Worm (Caenorhabditis elegans): ENCODE measurements around the gene bath-15.

Gene bath-15

DNA sequence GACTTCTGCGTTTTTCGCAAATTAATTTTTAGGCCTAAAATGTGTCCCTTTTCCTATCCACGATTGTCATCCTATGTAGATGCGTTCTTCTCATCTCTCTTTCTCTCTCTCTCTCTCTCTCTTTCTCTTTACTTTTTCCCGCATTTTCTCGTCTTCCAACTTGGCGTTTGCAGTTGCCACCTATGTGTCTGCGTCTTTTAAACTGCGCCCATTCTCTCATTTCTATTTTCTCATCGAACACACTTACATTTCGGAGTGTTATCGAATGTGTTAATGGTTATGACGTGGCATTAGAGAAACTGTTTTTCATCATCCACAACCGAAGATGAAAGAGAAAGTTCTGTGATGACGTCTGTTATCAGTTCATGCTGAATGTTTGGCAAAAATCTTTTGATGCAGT is 47.3 kb downstream of the bath-15 start (continued):
- peak; percentile 12 for TF ChIP-seq tbp1 (GFP tag; optimal IDR thresholded peaks at IDR 0.05)
- no peak for TF ChIP-seq mcd-1 (GFP tag; IDR thresholded peaks at IDR 0.05)
- TF ChIP-seq ama-1 (optimal IDR thresholded peaks at IDR 0.05) = no peak
- no peak for TF ChIP-seq ama-1 (GFP tag; optimal IDR thresholded peaks at IDR 0.05)
- no peak for TF ChIP-seq lsy-27 (tag; optimal IDR thresholded peaks at IDR 0.05; ENCODE audit: borderline replicate concordance, insufficient read depth)
- no peak for TF ChIP-seq athp-1 (tag; optimal IDR thresholded peaks at IDR 0.05)
- TF ChIP-seq K11D2.4 (GFP tag; IDR thresholded peaks at IDR 0.05) = 0 out of 2 replicates have a peak, but pooled peaks have one; percentile 29
- TF ChIP-seq hsf-1 (GFP tag; IDR thresholded peaks at IDR 0.05) = peak; percentile 20; the same call in 1 of the 2 replicates
- no peak for TF ChIP-seq lag-1 (GFP tag; IDR thresholded peaks at IDR 0.05)
- peak; percentile 17 for TF ChIP-seq tlf-1 (GFP tag; optimal IDR thresholded peaks at IDR 0.05)
- TF ChIP-seq madf-10 (tag; optimal IDR thresholded peaks at IDR 0.05) = peak; percentile 31
- TF ChIP-seq hmg-20 (GFP tag; IDR thresholded peaks at IDR 0.05) = no peak
- peak; percentile 53; the same call in 1 of the 2 replicates for TF ChIP-seq nfyb-1 (GFP tag; IDR thresholded peaks at IDR 0.05)

- TF ChIP-seq tbx-9 (tag; optimal IDR thresholded peaks at IDR 0.05; ENCODE audit: borderline replicate concordance) (no peak), hlh-12 (tag; optimal IDR thresholded peaks at IDR 0.05) (no peak), K11D2.4 (GFP tag; IDR thresholded peaks at IDR 0.05) (no peak), F22D6.2 (tag; optimal IDR thresholded peaks at IDR 0.05) (no peak), rec-8 (tag; optimal IDR thresholded peaks at IDR 0.05) (no peak), bed-2 (GFP tag; IDR thresholded peaks at IDR 0.05) (no peak), F23B12.7 (tag; optimal IDR thresholded peaks at IDR 0.05; ENCODE audit: insufficient read depth) (no peak), unc-62 (GFP tag; optimal IDR thresholded peaks at IDR 0.05) (no peak), nfya-1 (tag; optimal IDR thresholded peaks at IDR 0.05; ENCODE audit: borderline replicate concordance, insufficient read depth) (no peak), ztf-22 (GFP tag; optimal IDR thresholded peaks at IDR 0.05) (no peak), ceh-100 (GFP tag; IDR thresholded peaks at IDR 0.05) (no peak), lin-40 (tag; optimal IDR thresholded peaks at IDR 0.05) (no peak), mes-4 (tag; optimal IDR thresholded peaks at IDR 0.05) (no peak), Y56A3A.18 (GFP tag; IDR thresholded peaks at IDR 0.05) (no peak), egl-44 (GFP tag; IDR thresholded peaks at IDR 0.05) (no peak), lsy-27 (tag; optimal IDR thresholded peaks at IDR 0.05; ENCODE audit: borderline replicate concordance, insufficient read depth) (no peak), ceh-27 (GFP tag; optimal IDR thresholded peaks at IDR 0.05) (no peak), Y67H2A.10 (GFP tag; conservative IDR thresholded peaks at IDR 0.05) (no peak)
Measured at ce11 chrIII:7726500-7726899, 49.3 kb downstream of the bath-15 start.

- TF ChIP-seq C06A6.2 (GFP tag; conservative IDR thresholded peaks at IDR 0.05) (no peak), zfh-2 (GFP tag; conservative IDR thresholded peaks at IDR 0.05) (peak; percentile 39; the same call in 1 of the 2 replicates), attf-3 (GFP tag; conservative IDR thresholded peaks at IDR 0.05) (no peak), ceh-27 (GFP tag; optimal IDR thresholded peaks at IDR 0.05) (peak; percentile 27), F55B11.4 (tag; optimal IDR thresholded peaks at IDR 0.05; ENCODE audit: borderline replicate concordance, insufficient read depth) (no peak), hmg-1.2 (GFP tag; IDR thresholded peaks at IDR 0.05) (peak; percentile 5; the same call in 1 of the 2 replicates), madf-8 (GFP tag; conservative IDR thresholded peaks at IDR 0.05) (no peak), lin-35 (GFP tag; optimal IDR thresholded peaks at IDR 0.05) (peak in 1 of 3 experiments; percentile 37), ama-1 (optimal IDR thresholded peaks at IDR 0.05) (no peak), ama-1 (GFP tag; optimal IDR thresholded peaks at IDR 0.05) (peak in 1 of 2 experiments; percentile 33), ztf-3 (GFP tag; optimal IDR thresholded peaks at IDR 0.05) (no peak), nfyb-1 (GFP tag; IDR thresholded peaks at IDR 0.05) (peak; percentile 27; the same call in 1 of the 2 replicates), him-1 (tag; optimal IDR thresholded peaks at IDR 0.05) (no peak), ztf-22 (GFP tag; optimal IDR thresholded peaks at IDR 0.05) (no peak), ekl-4 (GFP tag; IDR thresholded peaks at IDR 0.05) (0 out of 2 replicates have a peak, but pooled peaks have one; percentile 45), sptf-2 (GFP tag; optimal IDR thresholded peaks at IDR 0.05) (no peak), B0035.1 (tag; optimal IDR thresholded peaks at IDR 0.05) (no peak), cebp-2 (GFP tag; IDR thresholded peaks at IDR 0.05) (no peak), unc-62 (GFP tag; optimal IDR thresholded peaks at IDR 0.05) (no peak), nhr-120 (GFP tag; IDR thresholded peaks at IDR 0.05) (no peak), K12H6.12 (tag; optimal IDR thresholded peaks at IDR 0.05) (peak; percentile 16)
Measured at ce11 chrIII:7725483-7726250, 50.2 kb downstream of the bath-15 start.

Measured in whole organism, young adult.